Worm (Caenorhabditis elegans): ENCODE results near the gene srz-59.

ce11 chrIV:14099256-14099655 is 32.6 kb upstream of the srz-59 start, which contains the start of gene col-133:
- TF ChIP-seq skn-1 (tag; optimal IDR thresholded peaks at IDR 0.05) (no peak), nhr-76 (tag; optimal IDR thresholded peaks at IDR 0.05) (no peak), fos-1 (tag; optimal IDR thresholded peaks at IDR 0.05) (no peak), nhr-20 (tag; optimal IDR thresholded peaks at IDR 0.05) (no peak), aha-1 (tag; optimal IDR thresholded peaks at IDR 0.05) (no peak)

Measured in whole organism, L1 larva.